Fruit fly (Drosophila melanogaster): ENCODE measurements around the gene CG3081.
A peak's percentile ranks its signal among the peaks of the same experiment; 100 is the strongest.

The CG3081 gene

DNA sequence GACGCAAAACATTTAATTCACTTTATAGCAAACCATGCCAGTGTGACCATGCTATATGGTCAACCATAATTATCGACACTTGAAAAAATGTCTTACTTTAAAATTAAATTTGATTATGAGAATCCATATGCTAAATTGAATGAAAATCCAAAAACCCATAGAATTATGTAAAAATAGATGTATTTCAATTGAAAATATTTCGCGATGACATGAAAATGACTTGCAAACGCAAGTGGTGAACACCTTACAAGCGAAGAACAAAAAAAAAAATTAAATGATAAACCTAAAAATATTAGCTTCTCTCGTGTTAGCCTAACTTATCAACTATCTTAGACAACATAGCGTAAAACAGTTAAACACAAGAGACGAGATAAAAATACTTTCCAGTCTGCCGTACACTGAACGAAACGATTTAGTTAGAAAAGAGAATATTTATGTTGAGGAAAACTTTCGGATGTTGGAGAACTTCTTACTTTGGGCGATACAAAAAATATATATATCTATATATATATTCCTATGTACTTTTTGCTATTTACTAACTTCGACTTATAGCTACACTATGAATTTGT, 36.1 kb upstream of the CG3081 start (continued):
- TF ChIP-seq MTF-1 (GFP tag; optimal IDR thresholded peaks at IDR 0.05; ENCODE audit: borderline replicate concordance) (no peak), NC2α (GFP tag; optimal IDR thresholded peaks at IDR 0.05) (peak; percentile 26), CG9609 (GFP tag; optimal IDR thresholded peaks at IDR 0.05) (peak; percentile 37), CG11456 (GFP tag; IDR thresholded peaks at IDR 0.05) (0 out of 3 replicates have a peak, but pooled peaks have one; percentile 44), CG2712 (tag; optimal IDR thresholded peaks at IDR 0.05) (peak; percentile 51), CG11247 (GFP tag; IDR thresholded peaks at IDR 0.05) (no peak), emc (GFP tag; optimal IDR thresholded peaks at IDR 0.05) (no peak), Kr (GFP tag; optimal IDR thresholded peaks at IDR 0.05) (no peak), CG17328 (GFP tag; IDR thresholded peaks at IDR 0.05) (peak; percentile 69), CG5180 (GFP tag; optimal IDR thresholded peaks at IDR 0.05) (peak; percentile 10), chif (GFP tag; optimal IDR thresholded peaks at IDR 0.05) (peak in 1 of 2 experiments; percentile 48), sisA (GFP tag; IDR thresholded peaks at IDR 0.05) (peak; percentile 49; the same call in 1 of the 2 replicates), CG11093 (GFP tag; IDR thresholded peaks at IDR 0.05) (no peak), eve (GFP tag; optimal IDR thresholded peaks at IDR 0.05) (no peak), Six4 (GFP tag; optimal IDR thresholded peaks at IDR 0.05) (no peak), dpn (GFP tag; optimal IDR thresholded peaks at IDR 0.05) (peak; percentile 47 to 60), CG3281 (GFP tag; optimal IDR thresholded peaks at IDR 0.05) (peak; percentile 50), CG13287 (GFP tag; IDR thresholded peaks at IDR 0.05; ENCODE audit: partially characterized antibody) (no peak), fd3F (GFP tag; optimal IDR thresholded peaks at IDR 0.05) (peak; percentile 36), nau (GFP tag; optimal IDR thresholded peaks at IDR 0.05) (peak; percentile 10), Sin3A (optimal IDR thresholded peaks at IDR 0.05) (no peak), CG17829 (tag; optimal IDR thresholded peaks at IDR 0.05) (peak; percentile 27), gsb (GFP tag; IDR thresholded peaks at IDR 0.05) (no peak), NfI (GFP tag; optimal IDR thresholded peaks at IDR 0.05) (peak; percentile 50), CG3995 (GFP tag; optimal IDR thresholded peaks at IDR 0.05) (no peak), CG2129 (GFP tag; IDR thresholded peaks at IDR 0.05; ENCODE audit: partially characterized antibody) (no peak), CG3065 (GFP tag; optimal IDR thresholded peaks at IDR 0.05) (no peak), CG8944 (GFP tag; optimal IDR thresholded peaks at IDR 0.05) (peak; percentile 15), Gug (GFP tag; IDR thresholded peaks at IDR 0.05) (0 out of 4 replicates have a peak, but pooled peaks have one; percentile 17), CG12744 (GFP tag; optimal IDR thresholded peaks at IDR 0.05) (peak; percentile 41), ATbp (GFP tag; optimal IDR thresholded peaks at IDR 0.05) (peak; percentile 44), pan (optimal IDR thresholded peaks at IDR 0.05) (no peak), pan (GFP tag; optimal IDR thresholded peaks at IDR 0.05 in 1 of 2, IDR thresholded peaks at IDR 0.05 in 1 of 2) (peak in 1 of 2 experiments; percentile 69), CG12942 (GFP tag; optimal IDR thresholded peaks at IDR 0.05) (no peak), CG43689 (GFP tag; IDR thresholded peaks at IDR 0.05) (no peak), CG8290 (GFP tag; optimal IDR thresholded peaks at IDR 0.05) (peak; percentile 23), CG8290 (tag; optimal IDR thresholded peaks at IDR 0.05) (no peak), ham (GFP tag; IDR thresholded peaks at IDR 0.05) (no peak), al (GFP tag; IDR thresholded peaks at IDR 0.05) (peak; percentile 46), CG31224 (GFP tag; IDR thresholded peaks at IDR 0.05) (peak; percentile 27; the same call in 1 of the 2 replicates), CG7839 (tag; optimal IDR thresholded peaks at IDR 0.05) (peak; percentile 60), mld (GFP tag; IDR thresholded peaks at IDR 0.05; ENCODE audit: partially characterized antibody) (no peak), ab (GFP tag; optimal IDR thresholded peaks at IDR 0.05) (no peak), Spps (tag; optimal IDR thresholded peaks at IDR 0.05) (no peak), CG17186 (GFP tag; optimal IDR thresholded peaks at IDR 0.05) (no peak), CG11696 (GFP tag; IDR thresholded peaks at IDR 0.05) (no peak), kni (GFP tag; optimal IDR thresholded peaks at IDR 0.05) (no peak), Dref (GFP tag; IDR thresholded peaks at IDR 0.05) (no peak), nerfin-1 (tag; optimal IDR thresholded peaks at IDR 0.05) (peak; percentile 33), CG1529 (GFP tag; optimal IDR thresholded peaks at IDR 0.05) (no peak), CG3726 (GFP tag; IDR thresholded peaks at IDR 0.05) (no peak), pnt (GFP tag; optimal IDR thresholded peaks at IDR 0.05) (peak; percentile 56)

Data from whole organism, embryonic.